Worm (Caenorhabditis elegans) whole organism, young adult: ENCODE measurements around the gene T27C5.12.

Experiments used
- B0019.2 ChIP-seq: fragments of 200-800 bp; sonication (Bioruptor generic); conservative IDR thresholded peaks from 2 replicates; pipeline ENCODE4 v1.3.6; 2022; ENCODE audit warnings: missing genetic modification reagents, missing genetic modification characterization, missing compliant biosample characterization
- B0035.1 ChIP-seq: sonication (generic microtip); optimal IDR thresholded peaks from 2 replicates; lab custom pipeline; 2016; ENCODE audit warnings: missing genetic modification characterization, mild to moderate bottlenecking, missing compliant biosample characterization, missing genotype, missing genetic modification reagents
- F22D6.2 ChIP-seq: sonication (generic microtip); optimal IDR thresholded peaks from 2 replicates; lab custom pipeline; 2016; ENCODE audit warnings: mild to moderate bottlenecking, missing genetic modification characterization, missing compliant biosample characterization
- F33H1.4 ChIP-seq: fragments of 200-800 bp; sonication (Bioruptor generic); IDR thresholded peaks from 2 replicates; pipeline ENCODE4 v1.3.6; 2022; ENCODE audit warnings: missing genetic modification reagents, missing genetic modification characterization, missing compliant biosample characterization
- F39B2.1 ChIP-seq: fragments of 200-800 bp; sonication (Bioruptor generic); IDR thresholded peaks from 2 replicates; pipeline ENCODE4 v1.3.6; 2022; ENCODE audit warnings: missing genetic modification reagents, missing genetic modification characterization, missing compliant biosample characterization
- F49E8.2 ChIP-seq: sonication (generic microtip); optimal IDR thresholded peaks from 3 replicates; lab custom pipeline; 2017; ENCODE audit warnings: missing genetic modification characterization, mild to moderate bottlenecking, missing compliant biosample characterization, antibody characterized with exemption, moderate library complexity; ENCODE audit not compliant: insufficient read depth
- F57A8.1 ChIP-seq: fragments of 200-800 bp; sonication (Bioruptor generic); optimal IDR thresholded peaks from 2 replicates; lab custom pipeline; 2018; ENCODE audit warnings: mild to moderate bottlenecking, missing genetic modification characterization, moderate library complexity, missing compliant biosample characterization
- F57C9.4 ChIP-seq: sonication (generic microtip); optimal IDR thresholded peaks from 2 replicates; lab custom pipeline; 2017; ENCODE audit warnings: mild to moderate bottlenecking, missing genetic modification characterization, missing compliant biosample characterization
- Y56A3A.18 ChIP-seq: fragments of 200-800 bp; sonication (Bioruptor generic); IDR thresholded peaks from 2 replicates; pipeline ENCODE4 v1.3.6; 2022; ENCODE audit warnings: missing genetic modification reagents, missing genetic modification characterization, missing compliant biosample characterization
- Y79H2A.3 ChIP-seq: fragments of 200-800 bp; sonication (Bioruptor generic); conservative IDR thresholded peaks from 2 replicates; pipeline ENCODE4 v1.3.6; 2022; ENCODE audit warnings: missing genetic modification reagents, missing genetic modification characterization, missing compliant biosample characterization
- ZK185.1 ChIP-seq: sonication (generic microtip); optimal IDR thresholded peaks from 2 replicates; lab custom pipeline; 2016; ENCODE audit warnings: mild to moderate bottlenecking, missing genetic modification characterization, missing compliant biosample characterization; ENCODE audit not compliant: poor library complexity, severe bottlenecking
- ama-1 ChIP-seq, 3 experiments: fragments of 150-350 bp in 1 of 3; sonication (generic microtip) in 2 of 3; optimal IDR thresholded peaks; 2 replicates each; lab custom pipeline; 2014 to 2018; ENCODE audit warnings: missing biosample characterization in 2 of 3, missing genetic modification characterization in 2 of 3, missing genetic modification reagents in 2 of 3
- aptf-2 ChIP-seq: fragments of 200-800 bp; sonication (Bioruptor generic); conservative IDR thresholded peaks from 2 replicates; pipeline ENCODE4 v1.3.6; 2022; ENCODE audit warnings: missing genetic modification reagents, missing genetic modification characterization, missing compliant biosample characterization
- athp-1 ChIP-seq: sonication (generic microtip); optimal IDR thresholded peaks from 2 replicates; lab custom pipeline; 2017; ENCODE audit warnings: mild to moderate bottlenecking, missing genetic modification characterization, missing compliant biosample characterization
- dox-1 ChIP-seq: fragments of 200-800 bp; sonication (Bioruptor generic); IDR thresholded peaks from 2 replicates; pipeline ENCODE4 v1.3.6; 2022; ENCODE audit warnings: missing genetic modification reagents, missing genetic modification characterization, missing compliant biosample characterization
- dpff-1 ChIP-seq: sonication (generic microtip); optimal IDR thresholded peaks from 2 replicates; lab custom pipeline; 2017; ENCODE audit warnings: mild to moderate bottlenecking, missing genetic modification characterization, missing compliant biosample characterization
- egl-18 ChIP-seq: fragments of 200-800 bp; sonication (Bioruptor generic); IDR thresholded peaks from 2 replicates; pipeline ENCODE4 v1.3.6; 2022; ENCODE audit warnings: missing genetic modification reagents, missing genetic modification characterization, missing compliant biosample characterization
- egrh-3 ChIP-seq: fragments of 200-800 bp; sonication (Bioruptor generic); IDR thresholded peaks from 2 replicates; pipeline ENCODE4 v1.3.6; 2022; ENCODE audit warnings: missing genetic modification reagents, missing genetic modification characterization, missing compliant biosample characterization
- ets-4 ChIP-seq: fragments of 200-800 bp; sonication (Bioruptor generic); optimal IDR thresholded peaks from 2 replicates; lab custom pipeline; 2018; ENCODE audit warnings: mild to moderate bottlenecking, missing genetic modification characterization, missing compliant biosample characterization
- hrde-1 ChIP-seq: sonication (generic microtip); optimal IDR thresholded peaks from 2 replicates; lab custom pipeline; 2016; ENCODE audit warnings: missing genetic modification characterization, mild to moderate bottlenecking, missing compliant biosample characterization, moderate library complexity, missing genotype, missing genetic modification reagents, borderline replicate concordance
- lin-40 ChIP-seq: sonication (generic microtip); optimal IDR thresholded peaks from 2 replicates; lab custom pipeline; 2016; ENCODE audit warnings: missing genetic modification characterization, mild to moderate bottlenecking, missing compliant biosample characterization, missing genotype, missing genetic modification reagents
- lsl-1 ChIP-seq: fragments of 200-800 bp; sonication (Bioruptor generic); optimal IDR thresholded peaks from 2 replicates; lab custom pipeline; 2018; ENCODE audit warnings: mild to moderate bottlenecking, missing genetic modification characterization, moderate library complexity, missing compliant biosample characterization
- madf-8 ChIP-seq: fragments of 200-800 bp; sonication (Bioruptor generic); conservative IDR thresholded peaks from 2 replicates; pipeline ENCODE4 v1.3.6; 2022; ENCODE audit warnings: missing genetic modification reagents, missing genetic modification characterization, missing compliant biosample characterization
- mxl-1 ChIP-seq: sonication (generic microtip); optimal IDR thresholded peaks from 2 replicates; lab custom pipeline; 2016; ENCODE audit warnings: missing genetic modification characterization, missing compliant biosample characterization
- nhr-120 ChIP-seq: fragments of 200-800 bp; sonication (Bioruptor generic); IDR thresholded peaks from 2 replicates; pipeline ENCODE4 v1.3.6; 2022; ENCODE audit warnings: missing genetic modification characterization, missing compliant biosample characterization
- pbrm-1 ChIP-seq: fragments of 200-800 bp; sonication (Bioruptor generic); IDR thresholded peaks from 2 replicates; pipeline ENCODE4 v1.3.6; 2022; ENCODE audit warnings: missing genetic modification reagents, missing genetic modification characterization, missing compliant biosample characterization
- rcor-1 ChIP-seq: fragments of 200-800 bp; sonication (Bioruptor generic); IDR thresholded peaks from 2 replicates; pipeline ENCODE4 v1.3.6; 2022; ENCODE audit warnings: missing genetic modification reagents, missing genetic modification characterization, missing compliant biosample characterization
- snpc-1.1 ChIP-seq: sonication (generic microtip); optimal IDR thresholded peaks from 2 replicates; lab custom pipeline; 2017; ENCODE audit warnings: missing genetic modification characterization, mild to moderate bottlenecking, missing compliant biosample characterization, antibody characterized with exemption, moderate library complexity, missing genotype, missing genetic modification reagents; ENCODE audit not compliant: insufficient read depth
- snpc-4 ChIP-seq, 5 experiments: fragments of 150-350 bp in 1 of 5; sonication (generic microtip) in 4 of 5; optimal IDR thresholded peaks; 2 replicates each; lab custom pipeline; 2014 to 2018; ENCODE audit warnings: missing genetic modification characterization in 5 of 5, missing biosample characterization in 3 of 5, antibody characterized with exemption in 2 of 5, mild to moderate bottlenecking in 2 of 5, missing compliant biosample characterization in 2 of 5, missing genotype in 2 of 5, moderate library complexity in 2 of 5, missing genetic modification reagents in 1 of 5
- zfh-2 ChIP-seq: fragments of 200-800 bp; sonication (Bioruptor generic); conservative IDR thresholded peaks from 2 replicates; pipeline ENCODE4 v1.3.6; 2022; ENCODE audit warnings: missing genetic modification reagents, missing genetic modification characterization, missing compliant biosample characterization
- ztf-18 ChIP-seq: sonication (generic microtip); optimal IDR thresholded peaks from 2 replicates; lab custom pipeline; 2016; ENCODE audit warnings: missing genotype, mild to moderate bottlenecking, missing genetic modification characterization, missing compliant biosample characterization
- ztf-25 ChIP-seq: fragments of 200-800 bp; sonication (Bioruptor generic); IDR thresholded peaks from 2 replicates; pipeline ENCODE4 v1.3.6; 2022; ENCODE audit warnings: missing genetic modification reagents, missing genetic modification characterization, missing compliant biosample characterization

Gene T27C5.12

DNA sequence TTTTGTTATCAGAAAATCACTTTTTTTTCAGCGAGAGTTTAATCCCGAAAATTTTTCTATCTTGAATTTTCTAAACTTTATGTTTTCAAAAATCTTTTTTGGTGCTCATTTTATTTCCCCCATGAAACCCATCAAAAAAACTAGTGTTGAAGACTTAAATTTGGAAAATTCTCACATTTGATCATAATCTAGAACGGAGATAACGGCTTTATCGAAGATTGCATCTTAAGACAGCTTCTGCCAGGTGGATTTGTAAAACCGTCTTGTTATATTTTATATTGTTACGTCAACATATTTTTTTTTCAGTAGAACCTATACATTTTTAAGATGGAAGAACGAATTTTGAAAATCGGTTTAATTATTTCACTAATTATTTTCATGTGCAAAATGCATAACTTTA, at the start of gene T27C5.12:
TSS of gene T27C5.12 (plus strand) at position 301 of the 400 bp plus-strand sequence.
- TF ChIP-seq B0019.2 (GFP tag; lab: Robert Waterston, UW) (no peak), zfh-2 (no peak), mxl-1 (no peak), Y79H2A.3 (GFP tag; lab: Robert Waterston, UW) (no peak), F33H1.4 (GFP tag; lab: Robert Waterston, UW) (no peak), Y56A3A.18 (GFP tag; lab: Robert Waterston, UW) (no peak), egl-18 (GFP tag; lab: Robert Waterston, UW) (no peak), ets-4 (GFP tag; lab: Kevin White, UChicago) (no peak), ama-1 (optimal IDR thresholded peaks at IDR 0.05; lab: Kevin White, UChicago) (no peak), ama-1 (GFP tag; optimal IDR thresholded peaks at IDR 0.05; lab: Kevin White, UChicago) (no peak), F39B2.1 (no peak), dpff-1 (tag; lab: Kevin White, UChicago) (no peak), F49E8.2 (tag; lab: Kevin White, UChicago) (no peak), lsl-1 (GFP tag; lab: Kevin White, UChicago) (no peak), ztf-25 (no peak), ZK185.1 (tag; lab: Kevin White, UChicago) (no peak), madf-8 (GFP tag; lab: Robert Waterston, UW) (no peak), dox-1 (GFP tag; lab: Robert Waterston, UW) (no peak), B0035.1 (tag; lab: Kevin White, UChicago) (no peak), F22D6.2 (no peak), F57C9.4 (tag; lab: Kevin White, UChicago) (no peak)

DNA sequence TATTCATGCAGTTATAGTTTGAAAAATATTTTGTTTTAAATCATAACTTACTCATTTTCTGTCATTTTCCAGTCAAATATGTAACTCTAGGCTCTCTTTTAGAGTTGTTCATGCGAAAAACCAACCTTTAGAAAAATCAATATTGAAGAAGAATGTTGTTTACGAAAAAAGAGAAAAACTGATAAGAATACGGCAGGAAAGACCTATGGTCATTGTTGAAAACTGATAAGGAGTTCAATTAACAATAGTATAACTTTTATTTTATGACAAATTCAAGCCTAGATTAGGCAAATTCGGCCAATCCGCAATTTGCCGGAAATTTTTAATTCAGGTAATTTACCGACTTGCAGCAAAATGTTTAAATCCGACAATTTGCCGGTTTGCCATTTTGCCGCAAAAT, 38.4 kb upstream of the T27C5.12 start, which contains the start of gene Y20C6A.1:
TSS of gene Y20C6A.1 (minus strand) at position 107 of the 400 bp plus-strand sequence.
- no peak for TF ChIP-seq ztf-18 (tag; lab: Kevin White, UChicago)
- TF ChIP-seq snpc-4 (GFP tag; optimal IDR thresholded peaks at IDR 0.05; lab: Kevin White, UChicago) = no peak
- peak in 1 of 4 experiments; percentile 44 for TF ChIP-seq snpc-4 (tag; optimal IDR thresholded peaks at IDR 0.05; lab: Kevin White, UChicago)

DNA sequence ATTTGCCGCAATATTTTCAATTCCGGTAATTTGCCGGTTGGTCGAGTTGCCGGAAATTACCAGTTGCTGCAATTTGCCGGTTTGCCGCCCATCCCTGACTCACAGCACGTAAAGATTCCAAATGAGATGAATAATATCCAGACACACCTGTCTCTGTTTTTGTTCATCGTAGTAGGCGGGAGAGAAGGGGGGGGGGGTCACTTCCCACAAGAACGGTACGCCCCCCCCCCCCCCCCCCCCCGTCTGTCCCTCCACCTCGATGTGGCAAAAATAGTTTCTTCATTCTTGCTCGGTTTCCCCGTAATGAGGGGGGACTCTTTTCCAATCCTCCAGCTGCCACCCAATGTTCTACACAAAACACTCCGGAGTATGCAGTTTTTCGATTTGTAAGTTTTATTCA, 37.9 kb upstream of the T27C5.12 start, which contains the start of gene fbxb-7:
TSS of gene fbxb-7 (plus strand) at position 267 of the 400 bp plus-strand sequence.
- TF ChIP-seq F57A8.1 (GFP tag; lab: Kevin White, UChicago) (no peak), B0019.2 (GFP tag; lab: Robert Waterston, UW) (no peak), Y79H2A.3 (GFP tag; lab: Robert Waterston, UW) (no peak), pbrm-1 (GFP tag; lab: Robert Waterston, UW) (no peak), aptf-2 (GFP tag; lab: Robert Waterston, UW) (peak; percentile 77; the same call in 1 of the 2 replicates), snpc-1.1 (tag; lab: Kevin White, UChicago) (no peak), zfh-2 (peak; percentile 83), hrde-1 (no peak), egrh-3 (GFP tag; lab: Robert Waterston, UW) (peak; percentile 98), nhr-120 (no peak)
- TF ChIP-seq, all 124 proteins: peak for 3

DNA sequence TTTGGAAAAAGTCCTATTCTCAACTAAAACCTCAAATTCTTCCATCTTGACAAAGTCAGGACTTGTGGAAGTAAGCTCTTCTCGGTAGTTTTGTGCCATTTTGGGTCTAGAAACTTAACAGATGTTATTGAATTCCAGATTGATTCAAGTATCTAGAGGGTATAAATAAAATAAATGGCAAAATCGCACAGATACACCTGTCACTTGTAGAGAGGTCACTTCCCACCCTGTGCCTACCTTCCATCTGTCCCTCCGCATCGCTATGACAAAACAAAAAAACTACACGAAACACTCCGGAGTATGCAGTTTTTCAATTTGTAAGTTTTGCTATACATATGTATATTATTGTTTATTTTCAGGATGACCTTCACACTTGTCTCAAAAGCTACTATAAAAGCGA, 35.1 kb upstream of the T27C5.12 start, which contains the start of gene Y20C6A.4:
TSS of gene Y20C6A.4 (plus strand) at position 301 of the 400 bp plus-strand sequence.
- no peak for TF ChIP-seq athp-1 (tag; lab: Kevin White, UChicago)
- no peak for TF ChIP-seq lin-40 (tag; lab: Kevin White, UChicago)
- TF ChIP-seq rcor-1 (GFP tag; lab: Robert Waterston, UW) = no peak
